Worm (Caenorhabditis elegans) whole organism, young adult: ENCODE data around the gene Y111B2A.1.

Experiments used
- F23B12.7 ChIP-seq: sonication (generic microtip); optimal IDR thresholded peaks from 2 replicates; lab custom pipeline; 2017; ENCODE audit warnings: missing genetic modification characterization, mild to moderate bottlenecking, missing compliant biosample characterization, antibody characterized with exemption, moderate library complexity; ENCODE audit not compliant: insufficient read depth
- F57C9.4 ChIP-seq: sonication (generic microtip); optimal IDR thresholded peaks from 2 replicates; lab custom pipeline; 2017; ENCODE audit warnings: mild to moderate bottlenecking, missing genetic modification characterization, missing compliant biosample characterization
- ceh-40 ChIP-seq: fragments of 200-800 bp; sonication (Bioruptor generic); IDR thresholded peaks from 2 replicates; pipeline ENCODE4 v1.3.6; 2022; ENCODE audit warnings: missing genetic modification characterization, missing compliant biosample characterization
- lin-35 ChIP-seq, 3 experiments: fragments of 150-350 bp in 2 of 3; sonication (generic microtip) in 1 of 3; optimal IDR thresholded peaks; 2 replicates each; lab custom pipeline; 2014 to 2018; ENCODE audit warnings: missing biosample characterization in 3 of 3, missing genetic modification characterization in 3 of 3, missing genetic modification reagents in 3 of 3
- lsy-27 ChIP-seq: sonication (generic microtip); optimal IDR thresholded peaks from 2 replicates; lab custom pipeline; 2017; ENCODE audit warnings: missing genetic modification characterization, mild to moderate bottlenecking, missing compliant biosample characterization, antibody characterized with exemption, missing genotype, borderline replicate concordance; ENCODE audit not compliant: insufficient read depth
- nfya-1 ChIP-seq: sonication (generic microtip); optimal IDR thresholded peaks from 2 replicates; lab custom pipeline; 2017; ENCODE audit warnings: antibody characterized with exemption, missing compliant biosample characterization, missing genetic modification characterization, borderline replicate concordance; ENCODE audit not compliant: insufficient read depth
- nfya-2 ChIP-seq: fragments of 200-800 bp; sonication (Bioruptor generic); IDR thresholded peaks from 2 replicates; pipeline ENCODE4 v1.3.6; 2022; ENCODE audit warnings: missing genetic modification reagents, missing genetic modification characterization, missing compliant biosample characterization
- repo-1 ChIP-seq: sonication (generic microtip); optimal IDR thresholded peaks from 2 replicates; lab custom pipeline; 2017; ENCODE audit warnings: mild to moderate bottlenecking, missing genetic modification characterization, missing compliant biosample characterization

DNA sequence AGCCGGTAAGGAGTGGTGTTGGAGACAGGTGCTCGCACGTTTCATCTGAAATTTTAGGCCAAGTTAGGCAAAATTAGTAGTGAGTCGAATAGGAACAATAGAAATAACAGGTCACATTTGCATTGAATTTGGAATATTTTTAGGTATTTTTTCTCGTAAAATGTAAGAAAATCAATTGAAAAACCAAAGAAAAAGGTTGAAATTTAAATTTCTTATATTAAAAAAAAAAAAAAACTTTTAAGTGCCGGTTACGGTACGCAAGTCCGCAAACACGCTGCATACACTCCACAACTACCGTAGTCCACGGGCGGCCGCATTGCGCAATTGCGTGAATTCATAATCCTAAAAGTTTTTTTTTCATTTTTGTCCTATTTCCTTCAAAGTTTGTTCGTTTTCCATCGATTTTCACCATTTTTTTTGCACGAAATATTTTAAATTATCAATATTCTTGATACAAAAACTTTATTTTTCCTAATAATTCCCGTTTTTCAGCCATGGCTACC lies at the start of gene Y111B2A.1, which contains the start of gene Y111B2A.2:
- no peak for TF ChIP-seq F57C9.4 (tag; lab: Kevin White, UChicago)
- no peak for TF ChIP-seq nfya-1 (tag; lab: Kevin White, UChicago)
- no peak for TF ChIP-seq lin-35 (GFP tag; optimal IDR thresholded peaks at IDR 0.05; lab: Kevin White, UChicago)
- TF ChIP-seq ceh-40 (GFP tag; lab: Robert Waterston, UW) = no peak
- TF ChIP-seq repo-1 (tag; lab: Kevin White, UChicago) = no peak
- TF ChIP-seq F23B12.7 (tag; lab: Kevin White, UChicago) = no peak
- no peak for TF ChIP-seq lsy-27 (tag; lab: Kevin White, UChicago)
- TF ChIP-seq nfya-2 (GFP tag; lab: Robert Waterston, UW) = no peak
